Worm (Caenorhabditis elegans): ENCODE data around the gene nlp-82.
A peak's percentile ranks its signal among the peaks of the same experiment; 100 is the strongest.

Gene nlp-82

DNA sequence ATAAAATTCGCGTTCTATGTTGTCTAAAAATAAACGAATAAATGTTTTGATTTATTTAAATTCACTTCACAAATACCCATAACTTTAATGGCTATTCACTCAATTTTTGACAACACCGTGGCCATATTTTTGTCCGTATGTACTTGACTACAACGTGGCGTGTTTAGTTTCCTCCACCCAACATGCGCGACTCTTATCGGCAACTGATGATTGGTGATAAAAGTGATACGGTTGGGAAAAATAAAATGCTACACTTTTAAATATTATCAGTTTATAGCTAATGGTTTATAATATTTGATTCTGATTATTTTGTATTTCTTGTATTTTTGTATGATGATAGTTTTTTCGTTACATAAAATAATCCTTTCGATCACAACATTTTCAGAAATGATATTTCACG lies 37.5 kb upstream of the nlp-82 start, which contains the start of gene acs-7 (continued):
- no peak for TF ChIP-seq saeg-2 (GFP tag; IDR thresholded peaks at IDR 0.05)
- TF ChIP-seq nhr-102 (tag; optimal IDR thresholded peaks at IDR 0.05), result peak; percentile 32
- TF ChIP-seq nhr-48 (tag; optimal IDR thresholded peaks at IDR 0.05), result peak; percentile 31
- TF ChIP-seq nhr-11 (tag; optimal IDR thresholded peaks at IDR 0.05), result no peak
- TF ChIP-seq lsy-2 (tag; optimal IDR thresholded peaks at IDR 0.05), result no peak
- no peak for TF ChIP-seq F49E8.2 (tag; optimal IDR thresholded peaks at IDR 0.05; ENCODE audit: borderline replicate concordance)
- no peak for TF ChIP-seq unc-39 (tag; optimal IDR thresholded peaks at IDR 0.05)
- TF ChIP-seq pqm-1 (tag; optimal IDR thresholded peaks at IDR 0.05), result peak; percentile 90
- TF ChIP-seq dmd-6 (GFP tag; IDR thresholded peaks at IDR 0.05), result peak; percentile 87
- TF ChIP-seq Y105C5A.15 (GFP tag; IDR thresholded peaks at IDR 0.05), result no peak
- no peak for TF ChIP-seq set-16 (GFP tag; IDR thresholded peaks at IDR 0.05)
- TF ChIP-seq snpc-4 (tag; optimal IDR thresholded peaks at IDR 0.05), result no peak
- TF ChIP-seq nhr-10 (tag; optimal IDR thresholded peaks at IDR 0.05), result peak; percentile 2
- TF ChIP-seq lin-1 (GFP tag; IDR thresholded peaks at IDR 0.05), result no peak
- peak; percentile 96 for TF ChIP-seq nhr-28 (tag; optimal IDR thresholded peaks at IDR 0.05)

DNA sequence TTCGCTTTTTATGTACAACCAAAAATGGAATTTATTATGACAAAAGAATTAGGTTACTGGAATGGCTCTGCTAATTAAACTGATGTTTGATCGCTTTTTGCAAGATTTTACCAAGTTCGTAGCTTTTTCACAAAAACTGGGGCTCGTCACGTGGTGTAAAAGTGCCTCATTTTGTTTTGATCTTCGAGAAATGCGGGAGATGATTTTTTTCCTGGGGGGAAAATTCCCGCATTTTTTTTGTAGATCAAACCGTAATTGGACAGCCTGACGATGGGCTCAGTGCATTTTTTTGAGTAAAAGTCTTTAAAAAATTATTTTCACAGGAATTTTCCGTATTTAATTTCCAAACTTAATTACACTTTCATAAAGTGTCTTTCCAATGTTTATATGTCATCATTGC lies 35.0 kb upstream of the nlp-82 start:
- TF ChIP-seq mxl-3 (GFP tag; optimal IDR thresholded peaks at IDR 0.05) (no peak), hif-1 (tag; optimal IDR thresholded peaks at IDR 0.05) (peak in 1 of 2 experiments; percentile 10), aha-1 (tag) (peak; percentile 45)

DNA sequence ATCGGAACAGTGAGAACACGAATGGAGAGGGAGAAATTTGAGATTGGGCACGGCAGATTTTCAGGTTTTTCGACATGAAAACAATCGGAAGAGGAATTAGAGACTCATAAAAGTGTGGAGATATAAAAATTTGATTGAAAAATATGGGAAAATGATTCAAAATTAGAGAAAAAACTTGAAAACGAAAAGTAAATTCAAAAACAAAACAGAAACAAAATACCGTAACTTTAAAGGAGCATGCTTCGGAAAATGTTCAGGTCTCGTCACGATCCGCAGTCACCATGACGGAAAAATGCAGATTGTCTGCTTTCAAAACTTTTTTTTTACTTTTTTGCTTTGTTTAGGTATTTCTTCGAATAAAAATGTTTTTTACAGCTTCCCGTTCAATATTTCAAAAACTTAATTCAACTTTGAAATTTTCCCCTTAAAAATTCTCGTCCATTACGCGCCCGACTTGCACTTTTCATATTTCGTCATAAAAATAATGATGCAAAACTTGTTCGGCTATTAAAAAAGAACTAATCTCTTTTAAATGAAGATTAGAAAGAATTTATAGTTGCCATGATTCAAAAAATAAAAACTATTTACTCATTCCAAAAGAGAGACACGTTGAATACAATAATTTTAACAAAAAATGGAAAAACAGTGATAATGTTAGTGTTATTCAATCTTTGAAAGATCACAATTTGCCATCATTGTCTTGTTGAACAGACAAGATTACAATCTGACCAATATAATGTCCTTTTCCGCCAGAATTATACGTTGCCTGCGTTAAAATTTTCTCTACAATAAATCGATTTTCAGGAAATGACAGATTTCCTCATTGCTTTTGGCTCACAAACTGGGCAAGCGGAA lies 31.3 kb upstream of the nlp-82 start, which contains the start of gene mtrr-1:
TSS of gene mtrr-1 (plus strand) at position 805 of the 855 bp plus-strand sequence.
- peak; percentile 61 for TF ChIP-seq aha-1 (tag)
- TF ChIP-seq ctbp-1 (GFP tag; IDR thresholded peaks at IDR 0.05), result peak; percentile 38; the same call in 1 of the 2 replicates
- TF ChIP-seq daf-16 (GFP tag; optimal IDR thresholded peaks at IDR 0.05), result peak in 1 of 2 experiments; percentile 48
- no peak for TF ChIP-seq daf-16 (tag; optimal IDR thresholded peaks at IDR 0.05)
- no peak for TF ChIP-seq zfp-2 (tag; optimal IDR thresholded peaks at IDR 0.05)
- TF ChIP-seq hif-1 (tag; optimal IDR thresholded peaks at IDR 0.05), result no peak
- TF ChIP-seq mes-2 (tag; optimal IDR thresholded peaks at IDR 0.05; ENCODE audit: poor library complexity, severe bottlenecking), result peak; percentile 39
- peak; percentile 58 for TF ChIP-seq ama-1 (optimal IDR thresholded peaks at IDR 0.05)
- TF ChIP-seq duxl-1 (tag; optimal IDR thresholded peaks at IDR 0.05; ENCODE audit: poor library complexity), result peak; percentile 43
- peak; percentile 71; the same call in 1 of the 2 replicates for TF ChIP-seq T26A8.4 (GFP tag; IDR thresholded peaks at IDR 0.05)
- peak in 1 of 2 experiments; percentile 85 for TF ChIP-seq lsy-2 (tag; optimal IDR thresholded peaks at IDR 0.05)
- 0 out of 2 replicates have a peak, but pooled peaks have one; percentile 9 for TF ChIP-seq lin-1 (GFP tag; IDR thresholded peaks at IDR 0.05)
- no peak for TF ChIP-seq ztf-11 (tag; optimal IDR thresholded peaks at IDR 0.05)
- TF ChIP-seq tra-1 (GFP tag; IDR thresholded peaks at IDR 0.05), result 0 out of 2 replicates have a peak, but pooled peaks have one; percentile 27
- peak; percentile 67 for TF ChIP-seq Y48G9A.11 (GFP tag; IDR thresholded peaks at IDR 0.05)
- TF ChIP-seq tag-97 (GFP tag; IDR thresholded peaks at IDR 0.05), result no peak
- peak in 1 of 2 experiments; percentile 15 for TF ChIP-seq unc-62 (GFP tag; optimal IDR thresholded peaks at IDR 0.05 in 1 of 2)
- TF ChIP-seq unc-62 (tag; optimal IDR thresholded peaks at IDR 0.05), result no peak
- TF ChIP-seq D1046.2 (GFP tag; IDR thresholded peaks at IDR 0.05), result no peak
- peak; percentile 46 for TF ChIP-seq dmd-6 (GFP tag; IDR thresholded peaks at IDR 0.05)

DNA sequence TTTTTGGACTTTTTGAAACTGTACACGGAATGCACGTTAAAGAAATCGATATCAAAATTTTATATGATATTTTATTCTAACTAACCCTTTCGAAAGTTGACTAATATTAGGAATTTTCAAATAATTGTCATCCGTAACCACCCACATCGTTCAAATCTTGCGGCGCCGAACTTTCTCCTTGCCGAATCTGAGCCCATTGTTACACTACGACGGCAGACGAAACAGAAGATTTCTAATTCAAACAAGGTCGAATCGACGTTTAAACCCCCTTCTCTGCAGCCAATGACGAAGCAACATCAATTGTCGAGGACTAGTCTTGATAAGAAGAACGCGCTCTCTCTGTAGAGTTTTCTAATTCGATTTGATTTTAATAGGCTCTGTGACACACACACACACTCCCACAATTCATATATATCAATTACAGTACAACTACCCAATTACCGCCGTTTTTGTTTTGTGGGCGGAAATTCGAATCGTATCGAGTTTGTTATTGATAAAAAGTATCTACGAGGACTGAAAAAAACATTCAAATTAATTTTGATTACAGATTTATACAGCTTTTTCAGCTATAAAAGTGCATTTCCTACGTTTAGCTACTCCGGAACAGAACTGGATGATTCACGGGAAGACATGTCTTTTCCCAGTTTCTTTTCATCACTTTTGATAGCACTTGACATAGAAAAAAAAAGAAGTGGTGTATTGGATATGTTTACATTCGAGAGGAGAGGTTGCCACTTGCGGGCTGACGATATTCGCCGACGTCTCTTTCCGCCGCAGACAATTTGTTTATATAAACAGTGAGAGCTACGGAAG lies 30.5 kb upstream of the nlp-82 start:
- TF ChIP-seq fos-1 (tag; optimal IDR thresholded peaks at IDR 0.05) (no peak), dmd-6 (GFP tag; IDR thresholded peaks at IDR 0.05) (no peak; the same call in 1 of the 2 replicates), lsy-2 (tag; optimal IDR thresholded peaks at IDR 0.05) (peak in 1 of 2 experiments; percentile 52), nhr-48 (tag; optimal IDR thresholded peaks at IDR 0.05) (no peak), aha-1 (tag) (peak; percentile 76), mxl-3 (GFP tag; optimal IDR thresholded peaks at IDR 0.05) (no peak), tag-97 (GFP tag; IDR thresholded peaks at IDR 0.05) (no peak), F44E2.7 (GFP tag; IDR thresholded peaks at IDR 0.05) (no peak), pha-4 (GFP tag; IDR thresholded peaks at IDR 0.05) (no peak), pha-4 (tag; optimal IDR thresholded peaks at IDR 0.05) (peak; percentile 51), mes-2 (tag; optimal IDR thresholded peaks at IDR 0.05; ENCODE audit: poor library complexity, severe bottlenecking) (peak; percentile 51), hlh-30 (tag; optimal IDR thresholded peaks at IDR 0.05; ENCODE audit: insufficient read depth) (no peak), pqm-1 (tag; optimal IDR thresholded peaks at IDR 0.05) (peak; percentile 80), Y48G9A.11 (GFP tag; IDR thresholded peaks at IDR 0.05) (no peak), mep-1 (tag; optimal IDR thresholded peaks at IDR 0.05) (no peak), lin-1 (GFP tag; IDR thresholded peaks at IDR 0.05) (peak; percentile 13; the same call in 1 of the 2 replicates), lin-13 (GFP tag; optimal IDR thresholded peaks at IDR 0.05) (no peak), vab-7 (GFP tag; IDR thresholded peaks at IDR 0.05) (0 out of 2 replicates have a peak, but pooled peaks have one; percentile 18), R02D3.7 (tag; optimal IDR thresholded peaks at IDR 0.05) (no peak)

Data from whole organism, L4 larva.